Worm (Caenorhabditis elegans) whole organism, L1 larva: ENCODE results near the gene nex-2.

ENCODE experiments used
- blmp-1 ChIP-seq: fragments of 150-350 bp; optimal IDR thresholded peaks from 2 replicates; lab custom pipeline; 2014; ENCODE audit warnings: missing biosample characterization, missing genetic modification characterization
- egl-27 ChIP-seq, 2 experiments: fragments of 150-350 bp in 1 of 2; sonication (generic microtip); optimal IDR thresholded peaks; 3 replicates each; lab custom pipeline; 2017 to 2018; ENCODE audit warnings: missing biosample characterization in 2 of 2, missing genetic modification characterization in 2 of 2, missing genetic modification reagents in 2 of 2
- elt-2 ChIP-seq: sonication (generic microtip); optimal IDR thresholded peaks from 2 replicates; lab custom pipeline; 2016; ENCODE audit warnings: missing genetic modification characterization, mild to moderate bottlenecking, inconsistent platforms, missing compliant biosample characterization, missing genetic modification reagents
- mep-1 ChIP-seq: fragments of 150-350 bp; optimal IDR thresholded peaks from 2 replicates; lab custom pipeline; 2014; ENCODE audit warnings: missing biosample characterization, missing genetic modification characterization
- skn-1 ChIP-seq: fragments of 150-350 bp; optimal IDR thresholded peaks from 2 replicates; lab custom pipeline; 2014; ENCODE audit warnings: missing biosample characterization, missing genetic modification characterization
- snpc-4 ChIP-seq: fragments of 150-350 bp; optimal IDR thresholded peaks from 2 replicates; lab custom pipeline; 2014; ENCODE audit warnings: missing biosample characterization, missing genetic modification characterization
- snu-23 ChIP-seq: sonication (generic microtip); optimal IDR thresholded peaks from 2 replicates; lab custom pipeline; 2016; ENCODE audit warnings: missing genetic modification characterization, missing compliant biosample characterization
- sup-37 ChIP-seq: fragments of 200-800 bp; sonication (Bioruptor generic); optimal IDR thresholded peaks from 2 replicates; lab custom pipeline; 2018; ENCODE audit warnings: mild to moderate bottlenecking, missing genetic modification characterization, missing compliant biosample characterization
- tbx-2 ChIP-seq: sonication (generic microtip); optimal IDR thresholded peaks from 2 replicates; lab custom pipeline; 2016; ENCODE audit warnings: missing genetic modification characterization, missing compliant biosample characterization
- tlp-1 ChIP-seq: fragments of 150-350 bp; optimal IDR thresholded peaks from 2 replicates; lab custom pipeline; 2014; ENCODE audit warnings: missing biosample characterization, missing genetic modification characterization
- unc-86 ChIP-seq: sonication (generic microtip); optimal IDR thresholded peaks from 2 replicates; lab custom pipeline; 2016; ENCODE audit warnings: missing genetic modification characterization, missing compliant biosample characterization

DNA sequence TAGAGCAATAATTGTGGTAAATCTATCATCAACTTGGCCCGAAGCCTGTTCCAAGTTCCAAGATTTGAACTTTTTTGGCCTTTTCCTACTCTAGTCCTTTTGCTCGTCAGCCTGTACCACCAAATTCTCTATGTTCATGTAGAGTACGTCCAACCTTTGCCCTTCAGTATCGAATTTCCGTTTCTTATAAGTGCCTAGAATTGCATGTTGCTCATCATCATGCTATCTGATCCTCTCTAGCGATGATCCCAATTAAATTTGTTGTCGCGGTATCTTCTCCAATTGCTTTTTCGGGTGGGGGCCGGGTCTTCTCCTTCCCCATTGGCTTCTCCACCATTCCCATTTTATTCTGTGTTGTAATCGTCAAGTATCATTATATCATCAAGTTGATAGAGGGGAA lies 36.3 kb downstream of the nex-2 start:
- TF ChIP-seq mep-1 (tag; lab: Kevin White, UChicago): no peak
- TF ChIP-seq elt-2: no peak
- no peak for TF ChIP-seq egl-27 (tag; optimal IDR thresholded peaks at IDR 0.05; lab: Kevin White, UChicago)
- no peak for TF ChIP-seq blmp-1 (tag; lab: Kevin White, UChicago)
- no peak for TF ChIP-seq snpc-4
- TF ChIP-seq unc-86 (tag; lab: Kevin White, UChicago): no peak
- no peak for TF ChIP-seq tbx-2 (tag; lab: Kevin White, UChicago)
- no peak for TF ChIP-seq skn-1 (tag; lab: Kevin White, UChicago)
- TF ChIP-seq snu-23 (GFP tag; lab: Kevin White, UChicago): no peak
- TF ChIP-seq tlp-1 (tag; lab: Kevin White, UChicago): no peak
- TF ChIP-seq sup-37: no peak
